Fruit fly (Drosophila melanogaster) whole organism: ENCODE data around the gene CG43091.

Experiments
- Dll ChIP-seq: fragments of >200 bp; optimal IDR thresholded peaks from 2 replicates; lab custom pipeline; 2017
- EcR ChIP-seq, 2 experiments: fragments of >200 bp; optimal IDR thresholded peaks; 2 replicates each; lab custom pipeline; 2017; ENCODE audit warnings: missing biosample characterization in 2 of 2, missing genetic modification characterization in 2 of 2, missing genetic modification reagents in 2 of 2
- pan ChIP-seq: fragments of >200 bp; optimal IDR thresholded peaks from 2 replicates; lab custom pipeline; 2017
- psq ChIP-seq: fragments of >200 bp; optimal IDR thresholded peaks from 2 replicates; lab custom pipeline; 2017
- usp ChIP-seq: fragments of >200 bp; optimal IDR thresholded peaks from 2 replicates; lab custom pipeline; 2017; ENCODE audit warnings: missing biosample characterization, missing genetic modification characterization, mixed read lengths

DNA sequence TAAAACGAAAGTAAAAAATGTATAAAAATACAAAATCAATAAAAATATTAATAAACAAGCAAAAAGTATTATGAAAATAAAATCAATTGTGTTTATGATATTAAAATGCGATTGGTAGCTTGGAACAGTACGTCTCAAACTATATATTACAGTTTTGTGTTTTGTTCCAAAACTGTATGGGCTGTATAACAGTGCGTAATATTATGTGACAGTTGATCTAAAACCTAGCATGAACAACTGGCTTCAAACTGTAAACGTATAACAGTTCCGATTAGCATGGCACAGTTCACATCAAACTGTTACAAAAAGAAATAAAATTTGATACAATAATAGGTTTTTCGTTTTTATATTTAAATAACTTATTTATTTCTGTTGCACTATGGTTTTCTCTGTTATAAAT lies 25.4 kb upstream of the CG43091 start:
- no peak for TF ChIP-seq usp (GFP tag; lab: Kevin White, UChicago)
- no peak for TF ChIP-seq pan (lab: Kevin White, UChicago)
- TF ChIP-seq psq (lab: Kevin White, UChicago): no peak
- TF ChIP-seq Dll (lab: Kevin White, UChicago): no peak
- TF ChIP-seq EcR (GFP tag; optimal IDR thresholded peaks at IDR 0.05; lab: Kevin White, UChicago): no peak
